Fruit fly (Drosophila melanogaster): ENCODE data around the gene atms.

Gene atms

DNA sequence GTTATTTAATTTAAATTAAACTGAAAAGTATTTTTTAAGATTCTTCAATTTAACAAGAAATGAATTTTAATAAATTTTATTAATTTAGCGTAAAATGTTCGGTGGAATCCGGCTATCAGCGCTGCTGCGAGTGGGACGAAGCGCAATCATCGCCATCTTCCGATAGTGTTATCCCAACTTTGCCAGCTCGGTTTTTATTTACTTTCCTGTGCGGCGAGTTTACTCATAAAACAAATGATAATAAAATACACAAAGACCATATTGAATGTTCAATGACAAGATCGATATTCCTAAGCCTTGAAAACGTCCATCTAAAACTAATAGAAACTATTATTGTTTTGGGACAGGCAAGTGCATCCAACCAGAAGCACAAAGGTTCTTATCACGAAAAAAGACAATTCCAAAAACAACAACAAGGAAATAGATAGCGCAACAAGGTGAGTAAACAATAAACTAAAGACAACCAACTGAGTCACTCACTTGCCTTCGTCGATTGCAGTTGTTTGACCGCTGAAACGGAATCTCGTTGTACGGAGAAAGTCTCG lies 63.4 kb downstream of the atms start (continued):
- TF ChIP-seq ac (GFP tag; optimal IDR thresholded peaks at IDR 0.05) (peak; percentile 64), vvl (GFP tag; IDR thresholded peaks at IDR 0.05) (peak; percentile 68), btn (GFP tag; optimal IDR thresholded peaks at IDR 0.05) (no peak), ttk (GFP tag; IDR thresholded peaks at IDR 0.05) (no peak), Hr3 (GFP tag; optimal IDR thresholded peaks at IDR 0.05) (peak; percentile 55), CG11247 (GFP tag; IDR thresholded peaks at IDR 0.05) (peak; percentile 50; the same call in 1 of the 2 replicates), abd-A (tag; optimal IDR thresholded peaks at IDR 0.05) (no peak), CG15514 (GFP tag; optimal IDR thresholded peaks at IDR 0.05) (peak; percentile 65), croc (GFP tag; conservative IDR thresholded peaks at IDR 0.05) (peak; percentile 43), Doc3 (GFP tag; IDR thresholded peaks at IDR 0.05; ENCODE audit: partially characterized antibody) (peak; percentile 50; the same call in 1 of the 3 replicates), E2f2 (GFP tag; IDR thresholded peaks at IDR 0.05) (peak; percentile 42), zfh1 (GFP tag; IDR thresholded peaks at IDR 0.05) (peak; percentile 77), CG10209 (GFP tag; optimal IDR thresholded peaks at IDR 0.05) (peak; percentile 73), CG16815 (GFP tag; optimal IDR thresholded peaks at IDR 0.05) (peak; percentile 6), Kr (GFP tag; optimal IDR thresholded peaks at IDR 0.05) (peak; percentile 23), Myb (GFP tag; optimal IDR thresholded peaks at IDR 0.05) (no peak), CG8290 (GFP tag; optimal IDR thresholded peaks at IDR 0.05) (peak; percentile 56), CG8290 (tag; optimal IDR thresholded peaks at IDR 0.05) (peak; percentile 70 to 89), pros (GFP tag; optimal IDR thresholded peaks at IDR 0.05) (peak; percentile 61), exex (tag; optimal IDR thresholded peaks at IDR 0.05) (peak; percentile 38), sima (GFP tag; optimal IDR thresholded peaks at IDR 0.05) (no peak), ATbp (GFP tag; optimal IDR thresholded peaks at IDR 0.05) (peak; percentile 86), CG17568 (GFP tag; optimal IDR thresholded peaks at IDR 0.05) (peak; percentile 92), CG11723 (GFP tag; optimal IDR thresholded peaks at IDR 0.05) (peak; percentile 54), Sox100B (GFP tag; optimal IDR thresholded peaks at IDR 0.05) (peak; percentile 74), CG31365 (tag; optimal IDR thresholded peaks at IDR 0.05) (peak; percentile 50), mirr (GFP tag; optimal IDR thresholded peaks at IDR 0.05) (peak; percentile 72), CG12071 (GFP tag; optimal IDR thresholded peaks at IDR 0.05) (no peak), sc (optimal IDR thresholded peaks at IDR 0.05) (no peak), sc (GFP tag; optimal IDR thresholded peaks at IDR 0.05) (peak; percentile 79), pum (GFP tag; optimal IDR thresholded peaks at IDR 0.05) (no peak), org-1 (GFP tag; optimal IDR thresholded peaks at IDR 0.05) (no peak), sens-2 (GFP tag; IDR thresholded peaks at IDR 0.05) (peak; percentile 48; the same call in 1 of the 2 replicates), CG17385 (GFP tag; optimal IDR thresholded peaks at IDR 0.05) (peak; percentile 68), crp (GFP tag; optimal IDR thresholded peaks at IDR 0.05) (peak in 1 of 2 experiments; percentile 11), sim (GFP tag; IDR thresholded peaks at IDR 0.05) (no peak), Xrp1 (GFP tag; IDR thresholded peaks at IDR 0.05) (peak; percentile 80), CG14710 (tag; optimal IDR thresholded peaks at IDR 0.05) (peak; percentile 86), CG12391 (tag; optimal IDR thresholded peaks at IDR 0.05) (peak; percentile 53), CG10462 (GFP tag; optimal IDR thresholded peaks at IDR 0.05) (no peak), Dbx (GFP tag; IDR thresholded peaks at IDR 0.05) (peak; percentile 70; the same call in 2 of the 3 replicates), so (GFP tag; IDR thresholded peaks at IDR 0.05) (peak; percentile 54; the same call in 2 of the 3 replicates), CG9876 (GFP tag; optimal IDR thresholded peaks at IDR 0.05) (no peak), grn (GFP tag; optimal IDR thresholded peaks at IDR 0.05) (peak; percentile 51), CG34376 (GFP tag; optimal IDR thresholded peaks at IDR 0.05) (peak; percentile 65), CG1603 (tag; optimal IDR thresholded peaks at IDR 0.05) (peak; percentile 79), lab (GFP tag; optimal IDR thresholded peaks at IDR 0.05) (peak; percentile 73), fu2 (GFP tag; optimal IDR thresholded peaks at IDR 0.05) (no peak), CG12744 (GFP tag; optimal IDR thresholded peaks at IDR 0.05) (peak; percentile 53), CG9609 (GFP tag; optimal IDR thresholded peaks at IDR 0.05) (peak; percentile 6)
